Worm (Caenorhabditis elegans) whole organism, young adult: ENCODE measurements around the gene col-93.
"Not testable (repeated sequence)": the region's sequence is repeated elsewhere in the genome, so short reads cannot be mapped to it uniquely, and the experiment has no call there.

ENCODE experiments used
- hmg-20 ChIP-seq: fragments of 200-800 bp; sonication (Bioruptor generic); IDR thresholded peaks from 2 replicates; pipeline ENCODE4 v1.3.6; 2022; ENCODE audit warnings: missing genetic modification reagents, missing genetic modification characterization, missing compliant biosample characterization
- lin-26 ChIP-seq: fragments of 200-800 bp; sonication (Bioruptor generic); IDR thresholded peaks from 2 replicates; pipeline ENCODE4 v1.3.6; 2022; ENCODE audit warnings: missing genetic modification reagents, missing genetic modification characterization, missing compliant biosample characterization
- somi-1 ChIP-seq: fragments of 200-800 bp; sonication (Bioruptor generic); optimal IDR thresholded peaks from 2 replicates; lab custom pipeline; 2018; ENCODE audit warnings: mild to moderate bottlenecking, missing genetic modification characterization, missing compliant biosample characterization
- ztf-22 ChIP-seq: fragments of 200-800 bp; sonication (Bioruptor generic); optimal IDR thresholded peaks from 2 replicates; lab custom pipeline; 2018; ENCODE audit warnings: mild to moderate bottlenecking, missing genetic modification characterization, moderate library complexity, missing compliant biosample characterization

DNA sequence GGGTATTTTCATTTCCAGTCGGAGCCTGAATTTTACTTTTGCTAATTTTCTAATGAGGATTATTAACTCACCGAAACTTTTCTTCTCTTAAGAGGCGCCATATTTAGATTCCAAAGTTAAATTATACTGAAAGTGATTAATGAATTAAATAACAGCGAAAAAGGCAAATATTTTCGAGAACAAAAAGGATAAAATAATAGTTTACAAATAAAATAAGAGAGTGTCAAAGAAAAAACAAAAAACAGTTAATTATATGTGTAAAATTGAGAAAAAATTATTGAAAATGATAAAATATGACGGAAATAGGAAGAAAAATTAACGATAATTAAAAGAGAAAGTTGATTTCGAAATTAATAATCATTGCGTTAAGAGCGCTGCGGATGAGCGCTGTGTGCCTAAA, 43.9 kb upstream of the col-93 start, which contains the start of gene Y48A6B.8:
- TF ChIP-seq ztf-22; hmg-20 (GFP tag; lab: Robert Waterston, UW); lin-26 (GFP tag; lab: Robert Waterston, UW); somi-1: not testable (repeated sequence)
